Fruit fly (Drosophila melanogaster): ENCODE measurements around the gene CG11345.

Gene CG11345

DNA sequence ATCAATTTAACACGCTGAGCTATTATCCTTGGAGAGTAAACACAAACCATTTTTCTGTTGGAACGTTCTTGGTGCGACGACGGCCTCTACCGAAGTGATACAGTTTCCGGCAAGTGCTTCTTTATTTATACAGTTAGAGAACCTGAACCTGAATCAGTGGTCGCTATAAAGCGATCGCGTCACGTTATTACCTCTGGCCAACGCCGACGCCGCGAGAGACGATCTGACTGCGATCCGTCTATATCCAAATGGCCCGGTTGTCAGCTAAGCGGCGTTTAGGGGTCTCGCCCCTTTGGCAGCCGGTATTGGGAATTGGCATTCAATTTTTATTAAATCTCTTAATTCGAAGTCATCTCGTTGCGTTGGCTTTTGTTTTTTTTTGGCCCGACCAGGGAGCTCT is at the start of gene CG11345:
Gene CG11345, minus strand, starts transcription at position 101 of the 400 bp plus-strand sequence.
- no peak for TF ChIP-seq h (optimal IDR thresholded peaks at IDR 0.05)
- no peak for TF ChIP-seq Sin3A (optimal IDR thresholded peaks at IDR 0.05)
- TF ChIP-seq Myc (optimal IDR thresholded peaks at IDR 0.05) = no peak
- no peak for TF ChIP-seq ttk (optimal IDR thresholded peaks at IDR 0.05)

DNA sequence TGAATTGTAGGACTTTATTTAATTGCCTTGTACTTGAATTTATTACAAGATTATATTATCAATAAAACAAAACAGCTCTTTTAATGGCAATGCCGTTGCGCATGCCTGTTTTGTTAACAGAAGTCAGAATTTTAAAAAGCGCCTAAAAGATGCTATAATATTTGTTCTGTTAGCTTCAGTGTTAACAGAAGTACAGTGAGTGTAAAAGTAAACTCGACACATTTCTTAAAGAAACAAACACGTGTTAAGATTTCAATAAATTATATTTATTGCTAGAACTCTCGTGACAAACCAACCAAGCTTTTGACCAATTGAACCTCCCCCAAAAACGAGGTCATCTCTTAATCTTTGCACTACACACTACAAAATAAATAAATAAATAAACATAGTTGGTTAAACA is 43.4 kb upstream of the CG11345 start:
- TF ChIP-seq Sin3A (optimal IDR thresholded peaks at IDR 0.05) = no peak
- TF ChIP-seq ttk (optimal IDR thresholded peaks at IDR 0.05) = no peak
- no peak for TF ChIP-seq psq (optimal IDR thresholded peaks at IDR 0.05)
- no peak for TF ChIP-seq Myc (optimal IDR thresholded peaks at IDR 0.05)

DNA sequence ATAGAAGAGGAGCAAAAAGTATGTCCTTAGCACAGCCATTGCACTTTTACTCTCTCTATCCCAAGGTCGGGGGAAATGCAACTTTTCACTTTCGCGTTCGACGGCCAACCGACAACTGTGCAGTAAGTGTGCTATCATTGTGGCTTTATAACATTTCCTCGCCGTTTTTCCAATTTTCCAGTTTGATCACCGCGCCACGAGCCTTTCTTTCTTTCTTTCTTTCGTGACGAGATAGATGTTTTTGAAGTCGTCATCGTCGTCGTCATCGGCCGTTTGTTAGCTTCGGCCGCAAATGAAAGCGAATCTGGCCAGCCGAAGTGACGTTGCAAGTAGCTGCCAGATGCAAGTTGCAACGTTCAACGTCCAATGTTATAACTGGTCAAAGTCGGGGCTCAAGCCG is 42.4 kb upstream of the CG11345 start, which contains the start of gene CG13720:
Gene CG13720, minus strand, starts transcription at position 101 of the 400 bp plus-strand sequence.
- TF ChIP-seq insv (optimal IDR thresholded peaks at IDR 0.05) (no peak), psq (optimal IDR thresholded peaks at IDR 0.05) (no peak), h (optimal IDR thresholded peaks at IDR 0.05) (no peak), Sin3A (optimal IDR thresholded peaks at IDR 0.05) (no peak), Myc (optimal IDR thresholded peaks at IDR 0.05) (no peak), ttk (optimal IDR thresholded peaks at IDR 0.05) (no peak)

DNA sequence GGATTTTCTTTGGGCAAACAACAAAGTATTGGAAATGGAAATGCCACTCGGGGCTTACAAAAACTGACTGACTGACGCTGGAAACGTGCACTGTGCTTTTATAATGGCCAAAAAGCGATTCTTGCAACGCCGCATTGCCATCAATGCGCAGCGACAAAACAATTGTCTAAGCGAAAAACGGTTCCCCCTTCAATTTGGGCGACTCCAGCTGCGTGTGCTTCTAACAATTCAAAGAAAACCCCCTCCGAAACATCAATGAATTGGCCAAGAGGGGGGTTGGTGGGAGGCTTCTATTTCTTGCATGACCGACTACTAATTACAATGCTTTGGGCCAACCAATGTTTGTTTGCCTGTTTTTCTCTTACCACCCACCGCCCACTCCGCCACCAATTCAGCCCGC is 39.7 kb upstream of the CG11345 start, which contains the start of gene CG13721:
Gene CG13721, minus strand, starts transcription at position 101 of the 400 bp plus-strand sequence.
- TF ChIP-seq psq (optimal IDR thresholded peaks at IDR 0.05) (no peak), Sin3A (optimal IDR thresholded peaks at IDR 0.05) (no peak), ttk (optimal IDR thresholded peaks at IDR 0.05) (no peak), Myc (optimal IDR thresholded peaks at IDR 0.05) (no peak), insv (optimal IDR thresholded peaks at IDR 0.05) (no peak), h (optimal IDR thresholded peaks at IDR 0.05) (no peak)

DNA sequence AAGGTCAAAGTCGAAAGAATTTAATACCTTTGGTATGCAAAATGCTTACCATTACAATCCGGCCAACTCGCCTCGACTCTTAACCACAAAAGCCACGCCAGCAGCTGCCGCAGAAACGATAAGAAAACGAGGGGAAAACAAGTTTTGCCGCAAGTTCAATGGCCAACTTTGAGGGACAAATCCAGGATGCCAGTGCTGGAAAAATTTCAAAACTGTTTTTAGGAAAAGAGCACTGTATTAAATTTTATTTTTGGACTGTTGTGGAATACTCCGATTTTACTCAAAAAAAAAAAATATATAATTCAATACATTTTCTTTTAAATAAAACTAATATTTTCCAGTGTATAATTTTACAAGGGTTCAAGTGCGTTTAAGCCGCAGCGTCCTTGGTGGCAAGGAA is 36.6 kb upstream of the CG11345 start:
- TF ChIP-seq psq (optimal IDR thresholded peaks at IDR 0.05) (no peak), insv (optimal IDR thresholded peaks at IDR 0.05) (no peak), h (optimal IDR thresholded peaks at IDR 0.05) (no peak), ttk (optimal IDR thresholded peaks at IDR 0.05) (no peak), Myc (optimal IDR thresholded peaks at IDR 0.05) (no peak)

DNA sequence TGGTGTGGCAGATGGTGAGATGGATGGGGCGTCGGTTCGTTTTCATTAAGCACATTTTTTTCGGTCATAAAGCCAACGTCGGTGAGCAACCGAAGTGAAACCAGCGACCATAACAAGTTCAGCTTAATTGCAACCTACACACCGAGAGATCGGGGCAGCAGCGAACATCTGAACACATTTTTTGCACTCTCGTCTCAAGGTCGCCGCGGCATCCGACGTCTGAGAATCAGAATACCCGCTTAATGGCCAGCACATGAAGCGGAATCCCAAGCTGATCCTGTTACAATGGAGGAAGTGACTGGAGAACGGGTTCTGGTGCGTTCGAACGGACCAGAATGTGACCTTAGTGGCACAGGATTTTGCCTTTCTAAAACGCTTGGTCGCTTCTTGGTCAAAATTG is 35.6 kb upstream of the CG11345 start:
- TF ChIP-seq insv (optimal IDR thresholded peaks at IDR 0.05) (no peak), h (optimal IDR thresholded peaks at IDR 0.05) (no peak), ttk (optimal IDR thresholded peaks at IDR 0.05) (no peak), Myc (optimal IDR thresholded peaks at IDR 0.05) (no peak), psq (optimal IDR thresholded peaks at IDR 0.05) (no peak), Sin3A (optimal IDR thresholded peaks at IDR 0.05) (no peak)

DNA sequence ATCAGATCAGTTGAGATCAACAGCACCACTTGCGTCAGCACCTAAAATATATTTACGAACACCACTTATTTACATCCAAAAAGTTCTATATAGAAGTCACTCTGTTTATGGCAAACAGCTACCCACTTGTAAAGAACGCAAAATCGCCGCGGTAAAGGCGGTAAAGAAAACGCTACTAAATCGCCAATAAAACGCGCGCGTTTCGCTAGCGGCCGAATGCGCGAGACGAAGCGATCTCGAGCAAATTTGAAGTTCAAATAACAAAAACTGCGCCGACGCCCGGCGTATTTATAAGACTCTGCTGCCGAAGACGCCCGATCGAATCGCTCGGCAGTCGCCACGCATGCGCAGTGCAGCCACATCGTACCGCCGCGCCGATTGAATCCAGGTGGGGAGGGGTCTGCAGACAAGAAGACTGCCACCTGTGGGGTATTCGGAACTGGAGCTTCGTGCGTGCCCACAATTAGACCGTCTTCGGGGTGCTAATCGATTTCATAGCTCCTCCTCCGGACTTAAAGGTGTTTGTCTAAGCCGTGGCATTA is 32.8 kb upstream of the CG11345 start, which contains the start of gene CG13722:
Gene CG13722, minus strand, starts transcription at position 262 of the 542 bp plus-strand sequence.
- TF ChIP-seq ttk (optimal IDR thresholded peaks at IDR 0.05) (no peak), Myc (optimal IDR thresholded peaks at IDR 0.05) (no peak), psq (optimal IDR thresholded peaks at IDR 0.05) (no peak), insv (optimal IDR thresholded peaks at IDR 0.05) (no peak), h (optimal IDR thresholded peaks at IDR 0.05) (no peak), Sin3A (optimal IDR thresholded peaks at IDR 0.05) (no peak)

DNA sequence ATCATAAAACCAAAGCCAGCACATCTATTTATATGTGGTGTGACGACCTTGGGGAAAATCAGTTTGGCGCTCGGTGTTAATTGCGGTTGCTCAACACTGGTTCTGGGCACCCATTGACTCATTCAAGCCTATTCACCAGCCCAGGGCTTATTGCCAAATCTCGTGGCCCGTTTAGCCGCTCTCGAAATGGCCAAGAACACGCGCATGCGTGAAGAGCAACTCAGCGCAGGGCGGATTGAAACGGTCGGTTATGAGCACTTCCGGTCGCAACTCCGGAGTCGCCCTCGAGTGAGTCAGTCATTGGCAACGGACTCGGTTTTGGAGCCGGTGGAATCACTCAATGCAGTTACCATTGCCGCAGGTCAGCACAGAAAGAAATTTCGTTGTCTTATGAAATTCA is 31.5 kb upstream of the CG11345 start:
- no peak for TF ChIP-seq ttk (optimal IDR thresholded peaks at IDR 0.05)
- TF ChIP-seq Sin3A (optimal IDR thresholded peaks at IDR 0.05) = no peak
- no peak for TF ChIP-seq insv (optimal IDR thresholded peaks at IDR 0.05)
- TF ChIP-seq Myc (optimal IDR thresholded peaks at IDR 0.05) = no peak
- no peak for TF ChIP-seq h (optimal IDR thresholded peaks at IDR 0.05)
- no peak for TF ChIP-seq psq (optimal IDR thresholded peaks at IDR 0.05)

DNA sequence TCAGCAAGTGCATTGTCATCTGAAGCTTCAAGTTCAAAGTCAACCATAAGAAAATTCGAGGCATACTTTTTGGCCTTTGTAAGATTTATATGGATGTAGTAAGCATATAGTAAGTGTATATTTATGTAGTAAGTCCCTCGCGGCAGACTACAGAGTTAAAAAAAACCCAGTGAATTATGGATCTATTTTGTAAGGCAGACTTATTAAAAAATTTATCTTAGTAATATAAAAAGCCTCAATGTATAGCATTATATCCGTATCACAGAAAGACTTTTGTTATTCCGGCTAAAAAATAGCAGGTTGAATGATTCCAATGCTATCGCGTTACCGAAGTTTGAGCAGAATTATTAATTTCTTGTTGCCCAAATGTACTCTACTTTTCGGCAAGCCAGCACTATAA is 26.7 kb upstream of the CG11345 start:
- TF ChIP-seq h (optimal IDR thresholded peaks at IDR 0.05) (no peak), ttk (optimal IDR thresholded peaks at IDR 0.05) (no peak), Sin3A (optimal IDR thresholded peaks at IDR 0.05) (no peak), insv (optimal IDR thresholded peaks at IDR 0.05) (no peak), Myc (optimal IDR thresholded peaks at IDR 0.05) (no peak), psq (optimal IDR thresholded peaks at IDR 0.05) (no peak)

DNA sequence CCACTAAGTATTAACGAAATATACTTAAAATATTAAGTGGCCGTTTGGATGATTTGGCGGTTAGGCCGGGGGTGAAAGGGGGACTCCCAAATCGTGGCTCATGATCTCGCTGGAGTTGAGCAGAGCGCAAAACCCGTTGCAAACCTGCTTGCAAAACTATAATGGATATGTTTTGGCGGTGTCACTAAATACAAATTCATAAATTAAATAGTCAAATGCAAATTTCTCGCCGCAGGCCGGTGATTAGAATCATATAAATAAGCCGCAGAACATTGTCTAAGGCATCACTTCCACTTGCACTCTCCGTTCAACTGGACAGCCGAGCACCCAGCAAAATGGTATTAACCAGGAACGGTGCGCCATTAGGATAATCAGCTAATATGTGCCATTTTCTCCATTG is 24.5 kb upstream of the CG11345 start, which contains the start of gene CG11350:
Gene CG11350, plus strand, starts transcription at position 301 of the 400 bp plus-strand sequence.
- TF ChIP-seq psq (optimal IDR thresholded peaks at IDR 0.05) (no peak), ttk (optimal IDR thresholded peaks at IDR 0.05) (no peak), insv (optimal IDR thresholded peaks at IDR 0.05) (no peak), h (optimal IDR thresholded peaks at IDR 0.05) (no peak), Sin3A (optimal IDR thresholded peaks at IDR 0.05) (no peak), Myc (optimal IDR thresholded peaks at IDR 0.05) (no peak)

DNA sequence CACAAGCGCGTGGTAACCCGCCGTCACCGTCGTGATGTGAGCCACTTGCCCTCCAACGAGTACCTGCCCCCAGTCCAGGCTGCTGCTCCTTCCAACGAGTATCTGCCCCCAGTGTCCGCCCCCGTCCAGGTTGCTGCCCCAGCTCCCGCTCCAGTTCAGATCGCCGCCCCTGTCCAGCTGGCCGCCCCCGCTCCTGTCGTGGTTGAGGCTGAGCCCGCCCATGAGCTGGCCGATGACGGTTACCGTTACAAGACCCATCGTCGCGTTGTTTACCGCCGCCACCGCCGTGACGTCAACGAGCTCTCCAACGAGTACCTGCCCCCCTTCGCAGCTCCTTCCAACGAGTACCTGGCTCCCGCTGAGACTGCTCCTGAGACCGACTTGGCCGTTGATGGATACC is 22.8 kb upstream of the CG11345 start:
- TF ChIP-seq h (optimal IDR thresholded peaks at IDR 0.05) (no peak), psq (optimal IDR thresholded peaks at IDR 0.05) (no peak), insv (optimal IDR thresholded peaks at IDR 0.05) (no peak), Sin3A (optimal IDR thresholded peaks at IDR 0.05) (no peak), Myc (optimal IDR thresholded peaks at IDR 0.05) (no peak), ttk (optimal IDR thresholded peaks at IDR 0.05) (no peak)

DNA sequence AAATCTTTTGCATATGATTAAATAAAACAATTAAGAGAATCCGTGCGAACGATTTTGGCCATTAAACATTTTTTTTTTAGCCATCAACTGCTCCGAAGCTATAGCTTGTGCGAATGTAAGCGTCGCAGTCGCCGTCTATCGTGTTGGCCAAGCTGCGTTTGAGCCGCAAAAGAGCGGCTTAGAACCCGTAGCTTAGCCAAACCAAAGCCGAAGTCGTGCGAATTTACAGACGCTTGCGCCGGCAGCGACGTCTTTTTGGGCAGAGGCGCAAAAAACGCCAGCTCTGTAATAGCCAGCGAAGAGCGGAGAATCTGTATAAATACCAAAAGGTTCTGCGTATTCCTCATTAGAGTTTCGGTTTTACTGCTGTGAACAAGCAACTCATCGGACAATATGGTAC is 22.0 kb upstream of the CG11345 start, which contains the start of gene CG7465:
Gene CG7465, plus strand, starts transcription at position 346 of the 400 bp plus-strand sequence.
- no peak for TF ChIP-seq h (optimal IDR thresholded peaks at IDR 0.05)
- TF ChIP-seq Sin3A (optimal IDR thresholded peaks at IDR 0.05) = no peak
- no peak for TF ChIP-seq psq (optimal IDR thresholded peaks at IDR 0.05)
- TF ChIP-seq Myc (optimal IDR thresholded peaks at IDR 0.05) = no peak
- no peak for TF ChIP-seq ttk (optimal IDR thresholded peaks at IDR 0.05)
- no peak for TF ChIP-seq insv (optimal IDR thresholded peaks at IDR 0.05)

Measured in Kc167 (cell line).